Fruit fly (Drosophila melanogaster) Kc167 (cell line): ENCODE results near the gene Mgat2.

Experiments used
- Myc ChIP-seq: fragments of >200 bp; optimal IDR thresholded peaks from 2 replicates; lab custom pipeline; 2017; ENCODE audit warnings: missing external identifiers
- Sin3A ChIP-seq: fragments of >200 bp; optimal IDR thresholded peaks from 2 replicates; lab custom pipeline; 2018; ENCODE audit warnings: missing external identifiers
- h ChIP-seq: fragments of >200 bp; optimal IDR thresholded peaks from 3 replicates; lab custom pipeline; 2018; ENCODE audit warnings: missing external identifiers
- insv ChIP-seq: fragments of >200 bp; optimal IDR thresholded peaks from 3 replicates; lab custom pipeline; 2018; ENCODE audit warnings: missing external identifiers
- psq ChIP-seq: fragments of >200 bp; optimal IDR thresholded peaks from 2 replicates; lab custom pipeline; 2017; ENCODE audit warnings: missing external identifiers
- ttk ChIP-seq: sonication (Bioruptor generic); optimal IDR thresholded peaks from 2 replicates; lab custom pipeline; 2017; ENCODE audit warnings: missing external identifiers

The Mgat2 gene

DNA sequence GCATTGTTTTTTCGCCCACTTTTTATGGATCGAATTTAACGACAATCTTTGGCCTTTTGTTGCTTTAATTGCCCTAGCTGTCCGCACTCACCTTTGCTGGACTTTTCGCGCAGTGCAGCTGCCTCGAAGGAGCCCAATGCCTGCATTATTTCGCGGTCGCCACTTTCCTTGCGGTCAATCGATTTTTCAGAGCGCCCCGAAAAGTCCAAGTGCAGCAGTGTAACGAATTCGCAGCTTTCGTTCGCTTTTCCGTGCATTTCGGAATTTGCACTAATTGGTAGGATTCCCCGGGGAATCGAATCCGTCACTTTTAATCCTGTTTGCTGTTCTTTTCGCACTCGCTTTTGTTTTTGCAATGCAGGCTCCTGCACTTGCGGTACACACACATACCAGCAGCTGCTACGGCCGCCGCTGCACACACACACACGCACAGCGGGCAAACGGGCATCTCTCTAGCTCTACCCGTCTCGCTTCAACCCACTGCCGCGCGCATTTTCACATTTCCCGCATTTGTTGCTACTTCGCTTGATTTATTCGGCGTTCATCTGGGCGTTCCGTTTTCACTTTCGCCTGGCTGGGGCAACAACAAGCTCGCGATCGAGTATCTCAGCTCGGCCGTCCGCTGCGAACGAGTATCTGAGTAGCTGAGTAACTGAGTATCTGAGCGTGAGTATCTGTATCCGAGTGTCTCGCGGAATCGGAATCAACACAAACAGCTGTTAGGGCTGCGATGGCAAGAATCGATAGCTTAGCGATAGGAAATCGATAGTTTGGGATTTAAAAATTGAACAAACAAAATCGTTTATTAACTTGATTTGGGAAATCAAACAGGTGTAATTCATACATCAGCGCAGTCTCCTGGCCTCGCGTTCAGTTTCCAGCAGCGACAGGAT, at the start of gene Mgat2:
Mgat2 (minus strand) TSS at position 663 of the 893 bp plus-strand sequence.
- TF ChIP-seq insv (lab: Kevin White, UChicago) = no peak
- no peak for TF ChIP-seq h (lab: Kevin White, UChicago)
- no peak for TF ChIP-seq Myc (lab: Kevin White, UChicago)

DNA sequence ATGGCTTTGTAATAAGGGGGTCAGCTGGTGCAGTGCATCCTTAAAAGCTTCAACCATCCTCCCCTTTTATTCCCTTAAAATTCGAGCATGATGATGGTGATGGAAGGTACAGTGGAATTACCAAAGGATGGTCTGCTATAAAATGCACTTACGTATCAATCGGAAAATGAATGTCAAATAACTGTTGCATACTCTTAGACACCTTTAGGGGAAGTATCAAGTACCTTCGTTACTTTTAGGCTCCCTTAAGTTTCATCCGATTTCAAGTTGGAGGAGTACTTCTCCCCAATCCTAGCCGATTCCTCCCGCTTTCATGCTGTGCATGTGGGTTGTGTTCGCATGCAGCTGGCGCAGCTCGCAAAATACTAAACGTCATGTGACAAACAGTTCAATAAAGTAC, 48.2 kb upstream of the Mgat2 start:
- TF ChIP-seq ttk (no peak), h (lab: Kevin White, UChicago) (no peak), Sin3A (no peak), insv (lab: Kevin White, UChicago) (no peak), psq (lab: Kevin White, UChicago) (no peak), Myc (lab: Kevin White, UChicago) (no peak)

dm6 chr3R:30066004-30066403, 44.0 kb upstream of the Mgat2 start:
- TF ChIP-seq psq (lab: Kevin White, UChicago) = no peak
- no peak for TF ChIP-seq h (lab: Kevin White, UChicago)
- no peak for TF ChIP-seq ttk
- TF ChIP-seq Sin3A = no peak
- TF ChIP-seq Myc (lab: Kevin White, UChicago) = no peak
- no peak for TF ChIP-seq insv (lab: Kevin White, UChicago)

dm6 chr3R:30063704-30064103, 41.7 kb upstream of the Mgat2 start:
- no peak for TF ChIP-seq h (lab: Kevin White, UChicago)
- TF ChIP-seq ttk = no peak
- no peak for TF ChIP-seq psq (lab: Kevin White, UChicago)
- no peak for TF ChIP-seq insv (lab: Kevin White, UChicago)
- no peak for TF ChIP-seq Myc (lab: Kevin White, UChicago)
- no peak for TF ChIP-seq Sin3A

- TF ChIP-seq ttk = no peak
- TF ChIP-seq psq (lab: Kevin White, UChicago) = no peak
- TF ChIP-seq insv (lab: Kevin White, UChicago) = no peak
- no peak for TF ChIP-seq h (lab: Kevin White, UChicago)
- TF ChIP-seq Sin3A = no peak
- TF ChIP-seq Myc (lab: Kevin White, UChicago) = no peak
Observed at dm6 chr3R:30062543-30062942, 40.5 kb upstream of the Mgat2 start.

dm6 chr3R:30061980-30062379, 40.0 kb upstream of the Mgat2 start:
- TF ChIP-seq h (lab: Kevin White, UChicago) (no peak), psq (lab: Kevin White, UChicago) (no peak), Myc (lab: Kevin White, UChicago) (no peak), ttk (no peak), insv (lab: Kevin White, UChicago) (no peak), Sin3A (no peak)

- TF ChIP-seq Sin3A (no peak), psq (lab: Kevin White, UChicago) (no peak), insv (lab: Kevin White, UChicago) (no peak), h (lab: Kevin White, UChicago) (no peak), Myc (lab: Kevin White, UChicago) (no peak)
Observed at dm6 chr3R:30061154-30061482, 39.1 kb upstream of the Mgat2 start.

DNA sequence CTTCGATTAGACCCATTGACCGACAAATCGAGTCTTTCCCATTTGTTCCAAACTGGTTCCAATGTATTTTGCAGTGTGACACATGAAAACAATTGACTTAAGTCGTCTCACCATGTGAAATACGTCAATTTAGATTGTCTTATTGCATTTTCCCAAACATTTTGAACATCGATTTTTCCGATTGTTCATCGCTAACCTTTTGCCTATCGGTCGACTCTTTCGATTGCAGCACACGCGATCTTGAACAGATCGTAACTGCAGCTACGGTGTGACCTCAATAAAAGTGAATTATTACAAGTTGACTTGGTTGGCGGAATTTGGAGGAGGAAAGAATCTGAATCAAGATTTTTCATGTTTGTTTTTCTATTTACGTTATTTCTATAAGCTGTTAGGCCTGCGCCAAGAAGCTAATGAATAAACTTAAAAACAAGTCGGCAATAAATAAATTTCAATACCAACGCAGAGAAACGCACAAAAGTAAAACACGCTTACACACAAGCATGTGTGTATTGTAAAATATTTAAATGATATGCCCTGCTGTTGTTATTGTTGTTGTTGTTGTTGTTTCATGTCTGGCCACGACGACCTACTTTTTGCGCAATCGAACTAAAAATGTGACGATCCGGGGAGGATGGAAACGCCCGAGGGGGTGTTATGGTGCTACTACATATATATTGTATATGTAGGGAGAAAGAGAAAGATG, 38.6 kb upstream of the Mgat2 start:
- TF ChIP-seq h (lab: Kevin White, UChicago) (no peak), Sin3A (no peak), psq (lab: Kevin White, UChicago) (no peak), Myc (lab: Kevin White, UChicago) (no peak), ttk (no peak), insv (lab: Kevin White, UChicago) (no peak)

dm6 chr3R:30059944-30060343, 37.9 kb upstream of the Mgat2 start:
- TF ChIP-seq insv (lab: Kevin White, UChicago) = no peak
- TF ChIP-seq Sin3A = no peak
- no peak for TF ChIP-seq psq (lab: Kevin White, UChicago)
- TF ChIP-seq h (lab: Kevin White, UChicago) = no peak

DNA sequence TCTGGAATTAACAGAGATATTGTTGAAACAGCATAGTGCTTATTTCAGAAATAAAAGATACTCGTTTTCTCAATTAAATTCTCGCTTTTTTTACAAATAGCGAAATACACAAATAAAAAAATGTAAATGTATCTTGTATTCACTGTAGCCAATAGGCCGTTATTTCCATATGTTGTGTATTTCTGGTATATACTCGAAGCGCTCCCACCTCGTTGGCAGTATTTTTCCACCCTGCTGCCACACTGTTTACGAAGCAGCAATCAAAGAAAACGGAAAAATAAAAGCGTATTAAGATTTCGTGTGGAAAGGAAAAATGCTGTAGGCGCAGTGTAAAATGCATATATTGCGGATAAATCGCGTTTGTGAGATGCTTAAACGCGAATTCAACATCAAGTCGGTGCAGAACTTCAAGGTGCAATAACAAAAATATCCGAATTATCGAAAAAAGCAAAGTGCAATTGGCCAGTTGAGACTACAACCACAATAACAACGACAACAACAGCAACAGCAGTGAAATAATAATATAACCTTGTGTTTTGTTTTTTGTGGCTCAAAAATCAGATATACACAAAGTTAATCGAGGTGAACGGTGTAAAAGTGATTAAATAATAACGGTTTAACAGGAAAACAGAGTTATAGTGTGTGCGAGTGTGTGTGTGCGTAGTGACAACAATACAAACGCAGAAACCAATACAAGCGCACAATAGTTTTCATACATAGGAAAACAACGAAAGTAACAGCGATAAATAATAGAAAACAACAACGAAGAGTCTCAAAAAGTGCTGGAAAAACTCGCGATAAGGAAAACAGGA, 36.2 kb upstream of the Mgat2 start, which contains the start of gene sima:
sima (plus strand) TSS at position 255 of the 812 bp plus-strand sequence.
- TF ChIP-seq insv (lab: Kevin White, UChicago) (no peak), psq (lab: Kevin White, UChicago) (peak; percentile 93), ttk (no peak), Sin3A (no peak), Myc (lab: Kevin White, UChicago) (no peak)

dm6 chr3R:30056592-30057135, 34.6 kb upstream of the Mgat2 start, which contains the start of the genes CG7950 and Rpp14a:
CG7950 (plus strand) TSS chr3R:30056859.
Rpp14a (plus strand) TSS chr3R:30056859.
- TF ChIP-seq Sin3A (no peak), Myc (lab: Kevin White, UChicago) (no peak), ttk (no peak), insv (lab: Kevin White, UChicago) (no peak), h (lab: Kevin White, UChicago) (no peak), psq (lab: Kevin White, UChicago) (no peak)
